Fruit fly (Drosophila melanogaster) whole organism, prepupa: ENCODE measurements around the gene Cpr72Eb.

Experiments used
- CG10669 ChIP-seq: fragments of 200-800 bp; sonication (Bioruptor generic); optimal IDR thresholded peaks from 3 replicates; lab custom pipeline; 2018; ENCODE audit warnings: missing biosample characterization, mild to moderate bottlenecking, missing genetic modification characterization, moderate library complexity
- CG11294 ChIP-seq: fragments of 200-800 bp; sonication (Bioruptor generic); IDR thresholded peaks from 2 replicates; pipeline ENCODE4 v1.3.6; 2022; ENCODE audit warnings: missing biosample characterization, missing genetic modification characterization
- CG11762 ChIP-seq: fragments of 200-800 bp; sonication (Bioruptor generic); optimal IDR thresholded peaks from 3 replicates; lab custom pipeline; 2016; ENCODE audit warnings: missing biosample characterization, missing genetic modification characterization; ENCODE audit not compliant: insufficient read depth
- CG1621 ChIP-seq: fragments of 200-800 bp; sonication (Bioruptor generic); optimal IDR thresholded peaks from 3 replicates; lab custom pipeline; 2018; ENCODE audit warnings: missing biosample characterization, mild to moderate bottlenecking, missing genetic modification characterization
- CG16779 ChIP-seq: fragments of 200-800 bp; sonication (Bioruptor generic); optimal IDR thresholded peaks from 3 replicates; lab custom pipeline; 2017; ENCODE audit warnings: missing biosample characterization, mild to moderate bottlenecking, missing genetic modification characterization
- CG3032 ChIP-seq: fragments of 200-800 bp; optimal IDR thresholded peaks from 2 replicates; lab custom pipeline; 2019; ENCODE audit warnings: missing biosample characterization, mild to moderate bottlenecking, missing genetic modification characterization, moderate library complexity
- CG31627 ChIP-seq: fragments of 200-800 bp; sonication (Bioruptor generic); optimal IDR thresholded peaks from 3 replicates; lab custom pipeline; 2016; ENCODE audit warnings: missing biosample characterization, missing genetic modification characterization
- CG32006 ChIP-seq: fragments of 200-800 bp; sonication (Bioruptor generic); optimal IDR thresholded peaks from 3 replicates; lab custom pipeline; 2017; ENCODE audit warnings: missing biosample characterization, mild to moderate bottlenecking, missing genetic modification characterization
- CG3919 ChIP-seq: fragments of 200-800 bp; sonication (Bioruptor generic); optimal IDR thresholded peaks from 3 replicates; lab custom pipeline; 2016; ENCODE audit warnings: missing biosample characterization, missing genetic modification characterization
- CG4318 ChIP-seq: fragments of 200-800 bp; sonication (Bioruptor generic); optimal IDR thresholded peaks from 3 replicates; lab custom pipeline; 2017; ENCODE audit warnings: missing biosample characterization, mild to moderate bottlenecking, missing genetic modification characterization
- CG6163 ChIP-seq: fragments of 200-800 bp; sonication (Bioruptor generic); IDR thresholded peaks from 3 replicates; pipeline ENCODE4 v1.3.6; 2022; ENCODE audit warnings: missing biosample characterization, missing genetic modification characterization
- CG6276 ChIP-seq: fragments of 200-800 bp; sonication (Bioruptor generic); optimal IDR thresholded peaks from 2 replicates; lab custom pipeline; 2017; ENCODE audit warnings: missing biosample characterization, mild to moderate bottlenecking, missing genetic modification characterization
- CG6792 ChIP-seq: fragments of 200-800 bp; sonication (Bioruptor generic); optimal IDR thresholded peaks from 3 replicates; lab custom pipeline; 2016; ENCODE audit warnings: missing biosample characterization, missing genetic modification characterization
- CG6854 ChIP-seq: fragments of 200-800 bp; sonication (Bioruptor generic); optimal IDR thresholded peaks from 2 replicates; lab custom pipeline; 2017; ENCODE audit warnings: missing biosample characterization, mild to moderate bottlenecking, missing genetic modification characterization
- CG7368 ChIP-seq: fragments of 200-800 bp; sonication (Bioruptor generic); optimal IDR thresholded peaks from 3 replicates; lab custom pipeline; 2016; ENCODE audit warnings: missing biosample characterization, missing genetic modification characterization
- CG8119 ChIP-seq: fragments of 200-800 bp; sonication (Bioruptor generic); IDR thresholded peaks from 3 replicates; pipeline ENCODE4 v1.3.6; 2022; ENCODE audit warnings: missing biosample characterization, missing genetic modification characterization
- CG8319 ChIP-seq: fragments of 200-800 bp; sonication (Bioruptor generic); optimal IDR thresholded peaks from 3 replicates; lab custom pipeline; 2016; ENCODE audit warnings: missing biosample characterization, missing genetic modification characterization
- CG8632 ChIP-seq: fragments of 200-800 bp; sonication (Bioruptor generic); optimal IDR thresholded peaks from 3 replicates; lab custom pipeline; 2016; ENCODE audit warnings: missing biosample characterization, missing genetic modification characterization
- CG9139 ChIP-seq: fragments of 200-800 bp; sonication (Bioruptor generic); optimal IDR thresholded peaks from 3 replicates; lab custom pipeline; 2017; ENCODE audit warnings: missing biosample characterization, mild to moderate bottlenecking, missing genetic modification characterization
- Eip75B ChIP-seq: fragments of 200-800 bp; sonication (Bioruptor generic); optimal IDR thresholded peaks from 3 replicates; lab custom pipeline; 2016; ENCODE audit warnings: missing biosample characterization, missing genetic modification characterization
- Eip78C ChIP-seq: fragments of 200-800 bp; sonication (Bioruptor generic); peaks from one replicate; lab custom pipeline; 2016; ENCODE audit warnings: missing biosample characterization, missing genetic modification characterization
- Eip93F ChIP-seq: fragments of 200-800 bp; sonication (Bioruptor generic); optimal IDR thresholded peaks from 2 replicates; lab custom pipeline; 2016; ENCODE audit warnings: missing biosample characterization, mild to moderate bottlenecking, missing genetic modification characterization
- Ets96B ChIP-seq: fragments of 200-800 bp; optimal IDR thresholded peaks from 2 replicates; lab custom pipeline; 2019; ENCODE audit warnings: missing biosample characterization, mild to moderate bottlenecking, missing genetic modification characterization, moderate library complexity
- Hr38 ChIP-seq: sonication (Bioruptor generic); optimal IDR thresholded peaks from 2 replicates; lab custom pipeline; 2016; ENCODE audit warnings: missing biosample characterization, missing genetic modification characterization
- Hr39 ChIP-seq: fragments of 200-800 bp; sonication (Bioruptor generic); optimal IDR thresholded peaks from 2 replicates; lab custom pipeline; 2016; ENCODE audit warnings: missing biosample characterization, missing genetic modification characterization
- Hr4 ChIP-seq: fragments of 200-800 bp; sonication (Bioruptor generic); optimal IDR thresholded peaks from 3 replicates; lab custom pipeline; 2016; ENCODE audit warnings: missing biosample characterization, missing genetic modification characterization
- Met ChIP-seq: fragments of 200-800 bp; sonication (Bioruptor generic); optimal IDR thresholded peaks from 3 replicates; lab custom pipeline; 2016; ENCODE audit warnings: missing biosample characterization, missing genetic modification characterization
- OdsH ChIP-seq: fragments of 200-800 bp; sonication (Bioruptor generic); optimal IDR thresholded peaks from 3 replicates; lab custom pipeline; 2016; ENCODE audit warnings: missing biosample characterization, missing genetic modification characterization
- Smox ChIP-seq: fragments of 200-800 bp; sonication (Bioruptor generic); optimal IDR thresholded peaks from 3 replicates; lab custom pipeline; 2016; ENCODE audit warnings: missing biosample characterization, missing genetic modification characterization
- Sox102F ChIP-seq: fragments of 200-800 bp; sonication (Bioruptor generic); optimal IDR thresholded peaks from 2 replicates; lab custom pipeline; 2016; ENCODE audit warnings: missing biosample characterization, mild to moderate bottlenecking, missing genetic modification characterization
- Sox14 ChIP-seq: fragments of 200-800 bp; sonication (Bioruptor generic); optimal IDR thresholded peaks from 3 replicates; lab custom pipeline; 2016; ENCODE audit warnings: missing biosample characterization, missing genetic modification characterization
- Sox15 ChIP-seq: fragments of 200-800 bp; sonication (Bioruptor generic); optimal IDR thresholded peaks from 3 replicates; lab custom pipeline; 2016; ENCODE audit warnings: missing biosample characterization, missing genetic modification characterization
- dac ChIP-seq: fragments of 200-800 bp; sonication (Bioruptor generic); optimal IDR thresholded peaks from 2 replicates; lab custom pipeline; 2017; ENCODE audit warnings: missing biosample characterization, mild to moderate bottlenecking, missing genetic modification characterization
- dsx ChIP-seq: fragments of 200-800 bp; optimal IDR thresholded peaks from 3 replicates; lab custom pipeline; 2019; ENCODE audit warnings: missing biosample characterization, mild to moderate bottlenecking, missing genetic modification characterization, moderate library complexity; ENCODE audit not compliant: poor library complexity, severe bottlenecking
- eg ChIP-seq: fragments of 200-800 bp; sonication (Bioruptor generic); IDR thresholded peaks from 3 replicates; pipeline ENCODE4 v1.3.6; 2022; ENCODE audit warnings: missing biosample characterization, missing genetic modification characterization
- esn ChIP-seq: fragments of 200-800 bp; sonication (Bioruptor generic); optimal IDR thresholded peaks from 2 replicates; lab custom pipeline; 2016; ENCODE audit warnings: missing biosample characterization, mild to moderate bottlenecking, missing genetic modification characterization, moderate library complexity
- fd59A ChIP-seq: fragments of 200-800 bp; sonication (Bioruptor generic); optimal IDR thresholded peaks from 2 replicates; lab custom pipeline; 2017; ENCODE audit warnings: missing biosample characterization, mild to moderate bottlenecking, missing genetic modification characterization, missing genetic modification reagents
- fkh ChIP-seq: fragments of 200-800 bp; sonication (Bioruptor generic); optimal IDR thresholded peaks from 3 replicates; lab custom pipeline; 2017; ENCODE audit warnings: missing biosample characterization, mild to moderate bottlenecking, missing genetic modification characterization, moderate library complexity
- lz ChIP-seq: fragments of 200-800 bp; sonication (Bioruptor generic); optimal IDR thresholded peaks from 3 replicates; lab custom pipeline; 2016; ENCODE audit warnings: missing biosample characterization, missing genetic modification characterization
- net ChIP-seq: fragments of 200-800 bp; sonication (Bioruptor generic); optimal IDR thresholded peaks from 3 replicates; lab custom pipeline; 2016; ENCODE audit warnings: missing biosample characterization, missing genetic modification characterization
- pdm3 ChIP-seq: fragments of 200-800 bp; sonication (Bioruptor generic); optimal IDR thresholded peaks from 3 replicates; lab custom pipeline; 2016; ENCODE audit warnings: missing biosample characterization, missing genetic modification characterization
- salr ChIP-seq, 2 experiments: fragments of 200-800 bp; sonication (Bioruptor generic); optimal IDR thresholded peaks; 3 replicates each; lab custom pipeline; 2016 to 2018; ENCODE audit warnings: missing biosample characterization in 2 of 2, missing genetic modification characterization in 2 of 2, mild to moderate bottlenecking in 1 of 2
- spab ChIP-seq: fragments of 200-800 bp; sonication (Bioruptor generic); optimal IDR thresholded peaks from 2 replicates; lab custom pipeline; 2017; ENCODE audit warnings: missing biosample characterization, mild to moderate bottlenecking, missing genetic modification characterization, missing genetic modification reagents
- ss ChIP-seq, 2 experiments: fragments of 200-800 bp; sonication (Bioruptor generic); optimal IDR thresholded peaks; 2 replicates in 1 of 2; 3 replicates in 1 of 2; lab custom pipeline; 2017 to 2018; ENCODE audit warnings: mild to moderate bottlenecking in 2 of 2, missing biosample characterization in 2 of 2, missing genetic modification characterization in 2 of 2, moderate library complexity in 1 of 2
- svp ChIP-seq: fragments of 200-800 bp; sonication (Bioruptor generic); peaks from one replicate; lab custom pipeline; 2016; ENCODE audit warnings: missing biosample characterization, missing genetic modification characterization
- topi ChIP-seq: fragments of 200-800 bp; sonication (Bioruptor generic); optimal IDR thresholded peaks from 3 replicates; lab custom pipeline; 2016; ENCODE audit warnings: missing biosample characterization, missing genetic modification characterization
- vri ChIP-seq: fragments of 200-800 bp; sonication (Bioruptor generic); optimal IDR thresholded peaks from 3 replicates; lab custom pipeline; 2016; ENCODE audit warnings: missing biosample characterization, mild to moderate bottlenecking, missing genetic modification characterization

The Cpr72Eb gene

dm6 chr3L:16361200-16361815 is 3.4 kb upstream of the Cpr72Eb start (continued):
- TF ChIP-seq esn (peak; percentile 80), CG11762 (GFP tag; lab: Kevin White, UChicago) (peak; percentile 70), Met (GFP tag; lab: Kevin White, UChicago) (peak; percentile 74), Ets96B (tag; lab: Kevin White, UChicago) (peak; percentile 96), CG6792 (peak; percentile 84), CG10669 (GFP tag; lab: Kevin White, UChicago) (peak; percentile 89), pdm3 (GFP tag; lab: Kevin White, UChicago) (peak; percentile 84), fkh (GFP tag; lab: Kevin White, UChicago) (no peak), CG11294 (GFP tag; lab: Robert Waterston, UW) (peak; percentile 21; the same call in 1 of the 2 replicates), fd59A (GFP tag; lab: Kevin White, UChicago) (peak; percentile 96), Sox15 (GFP tag; lab: Kevin White, UChicago) (peak; percentile 75), spab (peak; percentile 95), salr (GFP tag; optimal IDR thresholded peaks at IDR 0.05; lab: Kevin White, UChicago) (peak; percentile 79 to 86), CG3919 (GFP tag; lab: Kevin White, UChicago) (peak; percentile 58), Sox14 (GFP tag; lab: Kevin White, UChicago) (peak; percentile 82), vri (peak; percentile 22)

dm6 chr3L:16362119-16362653 is 2.5 kb upstream of the Cpr72Eb start, which contains the start of gene Cpr72Ea:
Gene Cpr72Ea (plus strand): TSS chr3L:16362603.
- TF ChIP-seq CG11294 (GFP tag; lab: Robert Waterston, UW), result no peak
- TF ChIP-seq Met (GFP tag; lab: Kevin White, UChicago), result no peak
- TF ChIP-seq Sox14 (GFP tag; lab: Kevin White, UChicago), result no peak
- TF ChIP-seq CG8319 (GFP tag; lab: Kevin White, UChicago), result no peak
- no peak for TF ChIP-seq topi (GFP tag; lab: Kevin White, UChicago)
- TF ChIP-seq esn, result no peak
- TF ChIP-seq dsx (GFP tag; lab: Kevin White, UChicago), result peak; percentile 46
- TF ChIP-seq ss (GFP tag; optimal IDR thresholded peaks at IDR 0.05; lab: Kevin White, UChicago), result peak; percentile 4 to 36
- TF ChIP-seq Eip78C (GFP tag; lab: Kevin White, UChicago), result peak; percentile 31
- no peak for TF ChIP-seq Hr4 (GFP tag; lab: Kevin White, UChicago)
- TF ChIP-seq CG10669 (GFP tag; lab: Kevin White, UChicago), result no peak
- TF ChIP-seq dac (GFP tag; lab: Kevin White, UChicago), result no peak
- no peak for TF ChIP-seq CG7368
- TF ChIP-seq lz, result no peak
- no peak for TF ChIP-seq CG6163 (GFP tag; lab: Robert Waterston, UW)
- no peak for TF ChIP-seq salr (GFP tag; optimal IDR thresholded peaks at IDR 0.05; lab: Kevin White, UChicago)
- TF ChIP-seq Smox (GFP tag; lab: Kevin White, UChicago), result no peak
- no peak for TF ChIP-seq CG16779
- no peak for TF ChIP-seq eg (GFP tag; lab: Robert Waterston, UW)
- no peak for TF ChIP-seq CG6276
- TF ChIP-seq CG8119 (GFP tag; lab: Robert Waterston, UW), result no peak
- TF ChIP-seq Eip75B, result no peak
- no peak for TF ChIP-seq vri
- TF ChIP-seq Hr38 (GFP tag; lab: Kevin White, UChicago), result no peak
- TF ChIP-seq CG9139 (GFP tag; lab: Kevin White, UChicago), result no peak
- TF ChIP-seq CG8632 (GFP tag; lab: Kevin White, UChicago), result no peak
- TF ChIP-seq CG3032 (tag; lab: Kevin White, UChicago), result peak; percentile 66
- TF ChIP-seq Sox102F, result no peak
- TF ChIP-seq OdsH (GFP tag; lab: Kevin White, UChicago), result no peak
- no peak for TF ChIP-seq CG11762 (GFP tag; lab: Kevin White, UChicago)
- no peak for TF ChIP-seq CG1621
- no peak for TF ChIP-seq CG31627 (GFP tag; lab: Kevin White, UChicago)
- TF ChIP-seq Ets96B (tag; lab: Kevin White, UChicago), result peak; percentile 37
- no peak for TF ChIP-seq CG32006 (GFP tag; lab: Kevin White, UChicago)
- no peak for TF ChIP-seq Hr39 (GFP tag; lab: Kevin White, UChicago)
- no peak for TF ChIP-seq CG3919 (GFP tag; lab: Kevin White, UChicago)
- peak; percentile 14 for TF ChIP-seq fd59A (GFP tag; lab: Kevin White, UChicago)
- no peak for TF ChIP-seq svp (GFP tag; lab: Kevin White, UChicago)
- TF ChIP-seq CG4318 (GFP tag; lab: Kevin White, UChicago), result no peak
- no peak for TF ChIP-seq CG6854
- no peak for TF ChIP-seq fkh (GFP tag; lab: Kevin White, UChicago)
- no peak for TF ChIP-seq Eip93F (GFP tag; lab: Kevin White, UChicago)
- TF ChIP-seq net (GFP tag; lab: Kevin White, UChicago), result no peak
